Worm (Caenorhabditis elegans) whole organism, young adult: ENCODE measurements around the gene R11D1.10.
A peak's percentile ranks its signal among the peaks of the same experiment; 100 is the strongest.

Source experiments
- B0261.1 ChIP-seq: sonication (generic microtip); optimal IDR thresholded peaks from 2 replicates; lab custom pipeline; 2016; ENCODE audit warnings: mild to moderate bottlenecking, missing genetic modification characterization, moderate library complexity, missing compliant biosample characterization
- C06A6.2 ChIP-seq: fragments of 200-800 bp; sonication (Bioruptor generic); conservative IDR thresholded peaks from 2 replicates; pipeline ENCODE4 v1.3.6; 2022; ENCODE audit warnings: missing genetic modification characterization, missing compliant biosample characterization
- D2030.7 ChIP-seq: fragments of 200-800 bp; sonication (Bioruptor generic); IDR thresholded peaks from 2 replicates; pipeline ENCODE4 v1.3.6; 2022; ENCODE audit warnings: missing genetic modification reagents, missing genetic modification characterization, missing compliant biosample characterization
- F10E7.11 ChIP-seq: sonication (generic microtip); optimal IDR thresholded peaks from 2 replicates; lab custom pipeline; 2017; ENCODE audit warnings: mild to moderate bottlenecking, missing genetic modification characterization, moderate library complexity, missing compliant biosample characterization
- F22D6.2 ChIP-seq: sonication (generic microtip); optimal IDR thresholded peaks from 2 replicates; lab custom pipeline; 2016; ENCODE audit warnings: mild to moderate bottlenecking, missing genetic modification characterization, missing compliant biosample characterization
- F37B4.10 ChIP-seq: fragments of 200-800 bp; sonication (Bioruptor generic); IDR thresholded peaks from 2 replicates; pipeline ENCODE4 v1.3.6; 2022; ENCODE audit warnings: missing genetic modification characterization, missing compliant biosample characterization
- F57A8.1 ChIP-seq: fragments of 200-800 bp; sonication (Bioruptor generic); optimal IDR thresholded peaks from 2 replicates; lab custom pipeline; 2018; ENCODE audit warnings: mild to moderate bottlenecking, missing genetic modification characterization, moderate library complexity, missing compliant biosample characterization
- F57C9.4 ChIP-seq: sonication (generic microtip); optimal IDR thresholded peaks from 2 replicates; lab custom pipeline; 2017; ENCODE audit warnings: mild to moderate bottlenecking, missing genetic modification characterization, missing compliant biosample characterization
- Y53F4B.3 ChIP-seq: fragments of 200-800 bp; sonication (Bioruptor generic); IDR thresholded peaks from 2 replicates; pipeline ENCODE4 v1.3.6; 2022; ENCODE audit warnings: missing genetic modification reagents, missing genetic modification characterization, missing compliant biosample characterization
- Y56A3A.18 ChIP-seq: fragments of 200-800 bp; sonication (Bioruptor generic); IDR thresholded peaks from 2 replicates; pipeline ENCODE4 v1.3.6; 2022; ENCODE audit warnings: missing genetic modification reagents, missing genetic modification characterization, missing compliant biosample characterization
- aptf-3 ChIP-seq: fragments of 200-800 bp; sonication (Bioruptor generic); IDR thresholded peaks from 2 replicates; pipeline ENCODE4 v1.3.6; 2022; ENCODE audit warnings: missing genetic modification characterization, missing compliant biosample characterization
- athp-1 ChIP-seq: sonication (generic microtip); optimal IDR thresholded peaks from 2 replicates; lab custom pipeline; 2017; ENCODE audit warnings: mild to moderate bottlenecking, missing genetic modification characterization, missing compliant biosample characterization
- attf-3 ChIP-seq: fragments of 200-800 bp; sonication (Bioruptor generic); conservative IDR thresholded peaks from 2 replicates; pipeline ENCODE4 v1.3.6; 2022; ENCODE audit warnings: missing genetic modification reagents, missing genetic modification characterization, missing compliant biosample characterization
- ceh-100 ChIP-seq: fragments of 200-800 bp; sonication (Bioruptor generic); IDR thresholded peaks from 2 replicates; pipeline ENCODE4 v1.3.6; 2022; ENCODE audit warnings: missing genetic modification reagents, missing genetic modification characterization, missing compliant biosample characterization
- ceh-40 ChIP-seq: fragments of 200-800 bp; sonication (Bioruptor generic); IDR thresholded peaks from 2 replicates; pipeline ENCODE4 v1.3.6; 2022; ENCODE audit warnings: missing genetic modification characterization, missing compliant biosample characterization
- ceh-58 ChIP-seq: fragments of 200-800 bp; sonication (Bioruptor generic); IDR thresholded peaks from 2 replicates; pipeline ENCODE4 v1.3.6; 2022; ENCODE audit warnings: missing genetic modification characterization, missing compliant biosample characterization
- dox-1 ChIP-seq: fragments of 200-800 bp; sonication (Bioruptor generic); IDR thresholded peaks from 2 replicates; pipeline ENCODE4 v1.3.6; 2022; ENCODE audit warnings: missing genetic modification reagents, missing genetic modification characterization, missing compliant biosample characterization
- dpff-1 ChIP-seq: sonication (generic microtip); optimal IDR thresholded peaks from 2 replicates; lab custom pipeline; 2017; ENCODE audit warnings: mild to moderate bottlenecking, missing genetic modification characterization, missing compliant biosample characterization
- egl-18 ChIP-seq: fragments of 200-800 bp; sonication (Bioruptor generic); IDR thresholded peaks from 2 replicates; pipeline ENCODE4 v1.3.6; 2022; ENCODE audit warnings: missing genetic modification reagents, missing genetic modification characterization, missing compliant biosample characterization
- egl-44 ChIP-seq: fragments of 200-800 bp; sonication (Bioruptor generic); IDR thresholded peaks from 2 replicates; pipeline ENCODE4 v1.3.6; 2022; ENCODE audit warnings: missing genetic modification reagents, missing genetic modification characterization, missing compliant biosample characterization
- him-1 ChIP-seq: sonication (generic microtip); optimal IDR thresholded peaks from 2 replicates; lab custom pipeline; 2016; ENCODE audit warnings: missing genotype, missing genetic modification reagents, missing genetic modification characterization, missing compliant biosample characterization
- hmg-1.2 ChIP-seq: fragments of 200-800 bp; sonication (Bioruptor generic); IDR thresholded peaks from 2 replicates; pipeline ENCODE4 v1.3.6; 2022; ENCODE audit warnings: missing genetic modification reagents, missing genetic modification characterization, missing compliant biosample characterization
- hsf-1 ChIP-seq: fragments of 200-800 bp; sonication (Bioruptor generic); IDR thresholded peaks from 2 replicates; pipeline ENCODE4 v1.3.6; 2022; ENCODE audit warnings: missing genetic modification reagents, missing genetic modification characterization, missing compliant biosample characterization
- let-526 ChIP-seq: fragments of 200-800 bp; sonication (Bioruptor generic); IDR thresholded peaks from 2 replicates; pipeline ENCODE4 v1.3.6; 2022; ENCODE audit warnings: missing genetic modification reagents, missing genetic modification characterization, missing compliant biosample characterization
- lin-26 ChIP-seq: fragments of 200-800 bp; sonication (Bioruptor generic); IDR thresholded peaks from 2 replicates; pipeline ENCODE4 v1.3.6; 2022; ENCODE audit warnings: missing genetic modification reagents, missing genetic modification characterization, missing compliant biosample characterization
- lin-35 ChIP-seq, 3 experiments: fragments of 150-350 bp in 2 of 3; sonication (generic microtip) in 1 of 3; optimal IDR thresholded peaks; 2 replicates each; lab custom pipeline; 2014 to 2018; ENCODE audit warnings: missing biosample characterization in 3 of 3, missing genetic modification characterization in 3 of 3, missing genetic modification reagents in 3 of 3
- madf-8 ChIP-seq: fragments of 200-800 bp; sonication (Bioruptor generic); conservative IDR thresholded peaks from 2 replicates; pipeline ENCODE4 v1.3.6; 2022; ENCODE audit warnings: missing genetic modification reagents, missing genetic modification characterization, missing compliant biosample characterization
- mcd-1 ChIP-seq: fragments of 200-800 bp; sonication (Bioruptor generic); IDR thresholded peaks from 2 replicates; pipeline ENCODE4 v1.3.6; 2022; ENCODE audit warnings: missing genetic modification reagents, missing genetic modification characterization, missing compliant biosample characterization
- mel-28 ChIP-seq: sonication (generic microtip); optimal IDR thresholded peaks from 2 replicates; lab custom pipeline; 2016; ENCODE audit warnings: borderline replicate concordance, mild to moderate bottlenecking, missing genetic modification characterization, missing compliant biosample characterization
- mes-4 ChIP-seq: sonication (generic microtip); optimal IDR thresholded peaks from 2 replicates; lab custom pipeline; 2016; ENCODE audit warnings: missing genotype, missing genetic modification characterization, missing compliant biosample characterization
- mxl-1 ChIP-seq: sonication (generic microtip); optimal IDR thresholded peaks from 2 replicates; lab custom pipeline; 2016; ENCODE audit warnings: missing genetic modification characterization, missing compliant biosample characterization
- nfya-2 ChIP-seq: fragments of 200-800 bp; sonication (Bioruptor generic); IDR thresholded peaks from 2 replicates; pipeline ENCODE4 v1.3.6; 2022; ENCODE audit warnings: missing genetic modification reagents, missing genetic modification characterization, missing compliant biosample characterization
- nfyb-1 ChIP-seq: fragments of 200-800 bp; sonication (Bioruptor generic); IDR thresholded peaks from 2 replicates; pipeline ENCODE4 v1.3.6; 2022; ENCODE audit warnings: missing genetic modification reagents, missing genetic modification characterization, missing compliant biosample characterization
- pha-4 ChIP-seq: fragments of 150-350 bp; sonication (generic microtip); optimal IDR thresholded peaks from 2 replicates; lab custom pipeline; 2014; ENCODE audit warnings: missing biosample characterization, missing genetic modification reagents, missing genetic modification characterization
- rcor-1 ChIP-seq: fragments of 200-800 bp; sonication (Bioruptor generic); IDR thresholded peaks from 2 replicates; pipeline ENCODE4 v1.3.6; 2022; ENCODE audit warnings: missing genetic modification reagents, missing genetic modification characterization, missing compliant biosample characterization
- repo-1 ChIP-seq: sonication (generic microtip); optimal IDR thresholded peaks from 2 replicates; lab custom pipeline; 2017; ENCODE audit warnings: mild to moderate bottlenecking, missing genetic modification characterization, missing compliant biosample characterization
- rpc-1 ChIP-seq, 2 experiments: fragments of 150-350 bp in 1 of 2; sonication (generic microtip) in 1 of 2; optimal IDR thresholded peaks; 2 replicates each; lab custom pipeline; 2014 to 2018; ENCODE audit warnings: missing biosample characterization in 1 of 2, missing genetic modification characterization in 1 of 2, missing genetic modification reagents in 1 of 2, missing genotype in 1 of 2
- sea-2 ChIP-seq: fragments of 200-800 bp; sonication (Bioruptor generic); IDR thresholded peaks from 2 replicates; pipeline ENCODE4 v1.3.6; 2022; ENCODE audit warnings: missing genetic modification characterization, missing compliant biosample characterization
- snpc-1.3 ChIP-seq: sonication (generic microtip); optimal IDR thresholded peaks from 2 replicates; lab custom pipeline; 2017; ENCODE audit warnings: missing genetic modification characterization, mild to moderate bottlenecking, missing compliant biosample characterization, antibody characterized with exemption, moderate library complexity, missing genotype, missing genetic modification reagents; ENCODE audit not compliant: insufficient read depth
- sptf-2 ChIP-seq: fragments of 200-800 bp; sonication (Bioruptor generic); optimal IDR thresholded peaks from 2 replicates; lab custom pipeline; 2018; ENCODE audit warnings: mild to moderate bottlenecking, missing genetic modification characterization, missing compliant biosample characterization
- tbp1 ChIP-seq: fragments of 200-800 bp; sonication (Bioruptor generic); optimal IDR thresholded peaks from 2 replicates; lab custom pipeline; 2018; ENCODE audit warnings: mild to moderate bottlenecking, missing genetic modification characterization, missing compliant biosample characterization
- tbx-9 ChIP-seq: sonication (generic microtip); optimal IDR thresholded peaks from 2 replicates; lab custom pipeline; 2016; ENCODE audit warnings: borderline replicate concordance, missing genetic modification characterization, inconsistent platforms, missing compliant biosample characterization
- tlf-1 ChIP-seq: fragments of 200-800 bp; sonication (Bioruptor generic); optimal IDR thresholded peaks from 2 replicates; lab custom pipeline; 2018; ENCODE audit warnings: mild to moderate bottlenecking, missing genetic modification characterization, missing compliant biosample characterization
- unc-62 ChIP-seq: fragments of 150-350 bp; optimal IDR thresholded peaks from 2 replicates; lab custom pipeline; 2014; ENCODE audit warnings: missing biosample characterization, missing genetic modification reagents, missing genetic modification characterization
- xnd-1 ChIP-seq: sonication (generic microtip); optimal IDR thresholded peaks from 2 replicates; lab custom pipeline; 2016; ENCODE audit warnings: missing genotype, missing genetic modification reagents, missing genetic modification characterization, missing compliant biosample characterization
- zim-3 ChIP-seq: sonication (generic microtip); optimal IDR thresholded peaks from 2 replicates; lab custom pipeline; 2017; ENCODE audit warnings: mild to moderate bottlenecking, missing genetic modification characterization, moderate library complexity, missing compliant biosample characterization
- ztf-18 ChIP-seq: sonication (generic microtip); optimal IDR thresholded peaks from 2 replicates; lab custom pipeline; 2016; ENCODE audit warnings: missing genotype, mild to moderate bottlenecking, missing genetic modification characterization, missing compliant biosample characterization
- ztf-26 ChIP-seq: sonication (generic microtip); optimal IDR thresholded peaks from 2 replicates; lab custom pipeline; 2017; ENCODE audit warnings: missing genetic modification characterization, missing compliant biosample characterization
- ztf-3 ChIP-seq: fragments of 200-800 bp; sonication (Bioruptor generic); optimal IDR thresholded peaks from 2 replicates; lab custom pipeline; 2018; ENCODE audit warnings: mild to moderate bottlenecking, missing genetic modification characterization, missing compliant biosample characterization

Gene R11D1.10

DNA sequence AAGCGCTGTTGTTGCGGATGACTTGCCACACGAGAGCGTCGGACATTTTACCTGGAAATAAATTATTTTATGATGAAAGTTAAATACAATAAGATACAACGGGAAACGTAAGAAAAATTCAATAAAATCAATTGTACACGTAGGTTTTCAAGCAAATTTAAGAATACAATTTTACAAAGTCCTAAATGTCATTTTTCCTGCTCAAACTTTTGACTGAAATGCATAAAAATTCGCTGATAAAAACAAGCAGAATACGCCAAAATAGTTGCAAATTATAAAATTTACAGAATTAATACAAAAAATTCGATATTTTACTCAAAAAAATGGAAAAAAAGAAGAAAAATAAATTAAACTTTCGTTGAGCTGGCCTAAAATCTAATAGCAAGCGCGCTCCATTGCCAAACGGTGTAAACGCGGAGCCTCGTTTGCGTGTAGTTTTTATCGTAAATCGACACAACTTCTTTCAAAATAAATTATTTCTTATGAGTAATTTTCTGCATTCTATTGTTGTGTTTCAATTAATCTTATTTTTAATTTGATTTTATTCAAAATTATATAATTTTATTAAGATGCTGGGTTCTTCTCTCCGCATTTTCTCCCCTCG, 1.2 kb upstream of the R11D1.10 start, which contains the start of the genes rpl-28 and mrpl-49 (continued):
- no peak for TF ChIP-seq ceh-58
- peak in 1 of 3 experiments; percentile 76 for TF ChIP-seq lin-35 (GFP tag; optimal IDR thresholded peaks at IDR 0.05; lab: Kevin White, UChicago)
- no peak for TF ChIP-seq ceh-40 (GFP tag; lab: Robert Waterston, UW)
- peak; percentile 58 for TF ChIP-seq tbp1 (GFP tag; lab: Kevin White, UChicago)
- peak; percentile 21 for TF ChIP-seq ztf-26 (tag; lab: Kevin White, UChicago)
- TF ChIP-seq repo-1, result no peak
- no peak for TF ChIP-seq athp-1
- TF ChIP-seq ztf-18 (tag; lab: Kevin White, UChicago), result peak; percentile 40
- TF ChIP-seq dpff-1 (tag; lab: Kevin White, UChicago), result no peak
- no peak for TF ChIP-seq B0261.1
- TF ChIP-seq mxl-1, result no peak
- TF ChIP-seq mes-4 (tag; lab: Kevin White, UChicago), result no peak
- no peak for TF ChIP-seq Y56A3A.18 (GFP tag; lab: Robert Waterston, UW)
- no peak for TF ChIP-seq snpc-1.3 (tag; lab: Kevin White, UChicago)
- no peak for TF ChIP-seq F57C9.4 (tag; lab: Kevin White, UChicago)
- TF ChIP-seq attf-3 (GFP tag; lab: Robert Waterston, UW), result peak; percentile 99
- TF ChIP-seq ceh-100, result no peak
- TF ChIP-seq F57A8.1 (GFP tag; lab: Kevin White, UChicago), result no peak
- peak; percentile 52 for TF ChIP-seq hmg-1.2 (GFP tag; lab: Robert Waterston, UW)
- no peak for TF ChIP-seq mel-28 (tag; lab: Kevin White, UChicago)
- peak; percentile 64 for TF ChIP-seq dox-1 (GFP tag; lab: Robert Waterston, UW)
- no peak for TF ChIP-seq pha-4 (tag; lab: Kevin White, UChicago)
- TF ChIP-seq nfya-2, result no peak
- no peak for TF ChIP-seq tbx-9 (tag; lab: Kevin White, UChicago)
- no peak for TF ChIP-seq tlf-1
- TF ChIP-seq ztf-3 (GFP tag; lab: Kevin White, UChicago), result no peak
- no peak for TF ChIP-seq F22D6.2
- TF ChIP-seq mcd-1 (GFP tag; lab: Robert Waterston, UW), result peak; percentile 96
- TF ChIP-seq xnd-1 (tag; lab: Kevin White, UChicago), result no peak
- TF ChIP-seq zim-3 (tag; lab: Kevin White, UChicago), result no peak
- TF ChIP-seq hsf-1 (GFP tag; lab: Robert Waterston, UW), result no peak
- TF ChIP-seq nfyb-1 (GFP tag; lab: Robert Waterston, UW), result no peak
- TF ChIP-seq madf-8, result 0 out of 2 replicates have a peak, but pooled peaks have one; percentile 4
- TF ChIP-seq sea-2, result no peak
- no peak for TF ChIP-seq egl-18 (GFP tag; lab: Robert Waterston, UW)
- TF ChIP-seq aptf-3 (GFP tag; lab: Robert Waterston, UW), result no peak
- no peak for TF ChIP-seq lin-26 (GFP tag; lab: Robert Waterston, UW)
- no peak for TF ChIP-seq rpc-1 (optimal IDR thresholded peaks at IDR 0.05; lab: Kevin White, UChicago)
- no peak for TF ChIP-seq rpc-1 (tag; optimal IDR thresholded peaks at IDR 0.05; lab: Kevin White, UChicago)
- no peak for TF ChIP-seq rcor-1 (GFP tag; lab: Robert Waterston, UW)
- TF ChIP-seq C06A6.2 (GFP tag; lab: Robert Waterston, UW), result no peak
- TF ChIP-seq sptf-2 (GFP tag; lab: Kevin White, UChicago), result no peak
- TF ChIP-seq him-1, result no peak
- no peak for TF ChIP-seq egl-44 (GFP tag; lab: Robert Waterston, UW)
- no peak for TF ChIP-seq F37B4.10
- peak; percentile 42; the same call in 1 of the 2 replicates for TF ChIP-seq D2030.7 (GFP tag; lab: Robert Waterston, UW)
- no peak for TF ChIP-seq F10E7.11
- no peak for TF ChIP-seq unc-62
- no peak for TF ChIP-seq let-526 (GFP tag; lab: Robert Waterston, UW)
- no peak for TF ChIP-seq Y53F4B.3 (GFP tag; lab: Robert Waterston, UW)
